Fruit fly (Drosophila melanogaster) whole organism, embryonic: ENCODE measurements around the gene TM9SF3.

ENCODE experiments used
- Asciz ChIP-seq: fragments of 200-800 bp; sonication (Bioruptor generic); optimal IDR thresholded peaks from 2 replicates; lab custom pipeline; 2017; ENCODE audit warnings: missing biosample characterization, mild to moderate bottlenecking, missing genetic modification characterization, missing genetic modification reagents
- Awh ChIP-seq: fragments of 200-800 bp; sonication (Bioruptor generic); IDR thresholded peaks from 2 replicates; pipeline ENCODE4, ENCODE4 v1.3.6; 2022; ENCODE audit warnings: missing biosample characterization, missing genetic modification characterization
- CG10267 ChIP-seq: fragments of 200-800 bp; sonication (Bioruptor generic); optimal IDR thresholded peaks from 2 replicates; lab custom pipeline; 2018; ENCODE audit warnings: missing biosample characterization, mild to moderate bottlenecking, missing genetic modification characterization, moderate library complexity
- CG11093 ChIP-seq: fragments of 200-800 bp; sonication (Bioruptor generic); IDR thresholded peaks from 3 replicates; pipeline ENCODE4 v1.3.6; 2022; ENCODE audit warnings: missing biosample characterization, missing genetic modification characterization
- CG1233 ChIP-seq: fragments of 200-800 bp; sonication (Bioruptor generic); optimal IDR thresholded peaks from 4 replicates; lab custom pipeline; 2018; ENCODE audit warnings: missing biosample characterization, mild to moderate bottlenecking, missing genetic modification characterization
- CG13287 ChIP-seq: fragments of 200-800 bp; sonication (Bioruptor generic); IDR thresholded peaks from 2 replicates; pipeline ENCODE4 v1.3.6; 2022; ENCODE audit warnings: missing biosample characterization, missing genetic modification characterization; ENCODE audit not compliant: partially characterized antibody
- CG15073 ChIP-seq: fragments of 200-800 bp; sonication (Bioruptor generic); optimal IDR thresholded peaks from 2 replicates; lab custom pipeline; 2016; ENCODE audit warnings: missing biosample characterization, missing genetic modification characterization
- CG15479 ChIP-seq: fragments of 200-800 bp; sonication (Bioruptor generic); optimal IDR thresholded peaks from 3 replicates; lab custom pipeline; 2019; ENCODE audit warnings: missing biosample characterization, mild to moderate bottlenecking, missing genetic modification characterization, moderate library complexity
- CG16779 ChIP-seq: fragments of 200-800 bp; sonication (Bioruptor generic); IDR thresholded peaks from 2 replicates; pipeline ENCODE4 v1.3.6; 2022; ENCODE audit warnings: missing biosample characterization, missing genetic modification characterization
- CG18476 ChIP-seq: fragments of 200-800 bp; sonication (Bioruptor generic); optimal IDR thresholded peaks from 2 replicates; lab custom pipeline; 2016; ENCODE audit warnings: missing biosample characterization, mild to moderate bottlenecking, missing genetic modification characterization
- CG3065 ChIP-seq: fragments of 200-800 bp; sonication (Bioruptor generic); optimal IDR thresholded peaks from 2 replicates; lab custom pipeline; 2016; ENCODE audit warnings: missing biosample characterization, missing genetic modification characterization
- CG31388 ChIP-seq: fragments of 200-800 bp; sonication (Bioruptor generic); optimal IDR thresholded peaks from 2 replicates; lab custom pipeline; 2016; ENCODE audit warnings: missing biosample characterization, missing genetic modification characterization
- CG3407 ChIP-seq: fragments of 200-800 bp; sonication (Bioruptor generic); optimal IDR thresholded peaks from 2 replicates; lab custom pipeline; 2018; ENCODE audit warnings: missing biosample characterization, mild to moderate bottlenecking, missing genetic modification characterization
- CG3995 ChIP-seq: fragments of 200-800 bp; sonication (Bioruptor generic); optimal IDR thresholded peaks from 3 replicates; lab custom pipeline; 2016; ENCODE audit warnings: missing biosample characterization, missing genetic modification characterization
- CG4707 ChIP-seq: fragments of 200-800 bp; sonication (Bioruptor generic); optimal IDR thresholded peaks from 2 replicates; lab custom pipeline; 2018; ENCODE audit warnings: missing biosample characterization, mild to moderate bottlenecking, missing genetic modification characterization, moderate library complexity
- CG6765 ChIP-seq: fragments of 200-800 bp; sonication (Bioruptor generic); optimal IDR thresholded peaks from 3 replicates; lab custom pipeline; 2017; ENCODE audit warnings: missing biosample characterization, mild to moderate bottlenecking, missing genetic modification characterization
- CG6813 ChIP-seq: fragments of 200-800 bp; sonication (Bioruptor generic); optimal IDR thresholded peaks from 2 replicates; lab custom pipeline; 2017; ENCODE audit warnings: missing biosample characterization, missing genetic modification characterization, mild to moderate bottlenecking, moderate library complexity, missing genetic modification reagents
- CG7963 ChIP-seq: fragments of 200-800 bp; sonication (Bioruptor generic); IDR thresholded peaks from 3 replicates; pipeline ENCODE4 v1.3.6; 2022; ENCODE audit warnings: missing biosample characterization, missing genetic modification characterization; ENCODE audit not compliant: partially characterized antibody
- CG9876 ChIP-seq: fragments of 200-800 bp; sonication (Bioruptor generic); optimal IDR thresholded peaks from 2 replicates; lab custom pipeline; 2016; ENCODE audit warnings: missing biosample characterization, missing genetic modification characterization
- Fer1 ChIP-seq: fragments of 200-800 bp; sonication (Bioruptor generic); optimal IDR thresholded peaks from 2 replicates; lab custom pipeline; 2017; ENCODE audit warnings: missing biosample characterization, mild to moderate bottlenecking, missing genetic modification characterization
- GATAe ChIP-seq: fragments of 200-800 bp; sonication (Bioruptor generic); conservative IDR thresholded peaks from 2 replicates; pipeline ENCODE4 v1.3.6; 2022; ENCODE audit warnings: missing biosample characterization, missing genetic modification characterization
- HLH54F ChIP-seq: fragments of 200-800 bp; sonication (Bioruptor generic); optimal IDR thresholded peaks from 3 replicates; lab custom pipeline; 2016; ENCODE audit warnings: missing biosample characterization, missing genetic modification characterization
- Lim3 ChIP-seq: fragments of 200-800 bp; sonication (Bioruptor generic); IDR thresholded peaks from 2 replicates; pipeline ENCODE4 v1.3.6; 2022; ENCODE audit warnings: missing biosample characterization, missing genetic modification characterization
- Meics ChIP-seq: fragments of 200-800 bp; sonication (Bioruptor generic); optimal IDR thresholded peaks from 2 replicates; lab custom pipeline; 2017; ENCODE audit warnings: missing biosample characterization, mild to moderate bottlenecking, missing genetic modification characterization
- Mrtf ChIP-seq: fragments of 200-800 bp; sonication (Bioruptor generic); IDR thresholded peaks from 3 replicates; pipeline ENCODE4 v1.3.6; 2022; ENCODE audit warnings: missing biosample characterization, missing genetic modification characterization
- Six4 ChIP-seq: fragments of 200-800 bp; sonication (Bioruptor generic); optimal IDR thresholded peaks from 2 replicates; lab custom pipeline; 2016; ENCODE audit warnings: missing biosample characterization, missing genetic modification characterization
- Sox100B ChIP-seq: fragments of 200-800 bp; sonication (Bioruptor generic); optimal IDR thresholded peaks from 3 replicates; lab custom pipeline; 2018; ENCODE audit warnings: missing biosample characterization, mild to moderate bottlenecking, missing genetic modification characterization
- amos ChIP-seq: fragments of 200-800 bp; sonication (Bioruptor generic); IDR thresholded peaks from 2 replicates; pipeline ENCODE4 v1.3.6; 2022; ENCODE audit warnings: missing biosample characterization, missing genetic modification characterization; ENCODE audit not compliant: partially characterized antibody
- bbx ChIP-seq: fragments of 200-800 bp; sonication (Bioruptor generic); IDR thresholded peaks from 2 replicates; pipeline ENCODE4 v1.3.6; 2022; ENCODE audit warnings: missing biosample characterization, missing genetic modification characterization; ENCODE audit not compliant: partially characterized antibody
- cad ChIP-seq: fragments of >200 bp; optimal IDR thresholded peaks from 2 replicates; lab custom pipeline; 2017; ENCODE audit warnings: missing biosample characterization, missing genetic modification characterization
- caup ChIP-seq: fragments of 200-800 bp; sonication (Bioruptor generic); optimal IDR thresholded peaks from 3 replicates; lab custom pipeline; 2017; ENCODE audit warnings: missing biosample characterization, mild to moderate bottlenecking, missing genetic modification characterization, moderate library complexity; ENCODE audit not compliant: severe bottlenecking
- chm ChIP-seq: fragments of 200-800 bp; sonication (Bioruptor generic); IDR thresholded peaks from 2 replicates; pipeline ENCODE4 v1.3.6; 2022; ENCODE audit warnings: missing biosample characterization, missing genetic modification characterization
- da ChIP-seq: fragments of 200-800 bp; sonication (Bioruptor generic); optimal IDR thresholded peaks from 2 replicates; lab custom pipeline; 2016; ENCODE audit warnings: missing biosample characterization, missing genetic modification characterization
- dysf ChIP-seq: fragments of 200-800 bp; sonication (Bioruptor generic); IDR thresholded peaks from 3 replicates; pipeline ENCODE4 v1.3.6; 2022; ENCODE audit warnings: missing biosample characterization, missing genetic modification characterization
- gce ChIP-seq: fragments of 200-800 bp; sonication (Bioruptor generic); IDR thresholded peaks from 3 replicates; pipeline ENCODE4 v1.3.6; 2022; ENCODE audit warnings: missing biosample characterization, missing genetic modification characterization
- gem ChIP-seq: fragments of 200-800 bp; sonication (Bioruptor generic); optimal IDR thresholded peaks from 2 replicates; lab custom pipeline; 2019; ENCODE audit warnings: missing biosample characterization, mild to moderate bottlenecking, missing genetic modification characterization, moderate library complexity
- gsb ChIP-seq: fragments of 200-800 bp; sonication (Bioruptor generic); IDR thresholded peaks from 2 replicates; pipeline ENCODE4 v1.3.6; 2022; ENCODE audit warnings: missing biosample characterization, missing genetic modification characterization
- hkb ChIP-seq, 2 experiments: fragments of 200-800 bp in 1 of 2; fragments of >200 bp in 1 of 2; sonication (Bioruptor generic) in 1 of 2; IDR thresholded peaks in 1 of 2; optimal IDR thresholded peaks in 1 of 2; 2 replicates each; pipeline versions ENCODE4 v1.3.6 to Lab custom; 2017 to 2022; ENCODE audit warnings: missing biosample characterization in 1 of 2, missing genetic modification characterization in 1 of 2
- kni ChIP-seq: fragments of 200-800 bp; sonication (Bioruptor generic); optimal IDR thresholded peaks from 3 replicates; lab custom pipeline; 2017; ENCODE audit warnings: mild to moderate bottlenecking, missing biosample characterization, missing genetic modification reagents, missing genetic modification characterization
- lilli ChIP-seq: fragments of 200-800 bp; sonication (Bioruptor generic); optimal IDR thresholded peaks from 3 replicates; lab custom pipeline; 2016; ENCODE audit warnings: missing biosample characterization, missing genetic modification characterization
- lmd ChIP-seq: fragments of 200-800 bp; sonication (Bioruptor generic); IDR thresholded peaks from 2 replicates; pipeline ENCODE4 v1.3.6; 2022; ENCODE audit warnings: missing biosample characterization, missing genetic modification characterization
- lola ChIP-seq, 3 experiments: fragments of >200 bp in 2 of 3; fragments of 200-800 bp in 1 of 3; sonication (Bioruptor generic) in 1 of 3; optimal IDR thresholded peaks; 2 replicates each; lab custom pipeline; 2017 to 2019; ENCODE audit warnings: missing biosample characterization in 3 of 3, missing genetic modification characterization in 3 of 3, mild to moderate bottlenecking in 1 of 3, moderate library complexity in 1 of 3
- nau ChIP-seq: fragments of 200-800 bp; sonication (Bioruptor generic); optimal IDR thresholded peaks from 3 replicates; lab custom pipeline; 2017; ENCODE audit warnings: missing biosample characterization, mild to moderate bottlenecking, missing genetic modification characterization, missing genetic modification reagents
- oc ChIP-seq: fragments of 200-800 bp; sonication (Bioruptor generic); optimal IDR thresholded peaks from 2 replicates; lab custom pipeline; 2018; ENCODE audit warnings: missing biosample characterization, mild to moderate bottlenecking, missing genetic modification characterization, moderate library complexity
- org-1 ChIP-seq: fragments of 200-800 bp; sonication (Bioruptor generic); optimal IDR thresholded peaks from 2 replicates; lab custom pipeline; 2017; ENCODE audit warnings: missing biosample characterization, missing genetic modification characterization
- pb ChIP-seq: fragments of 200-800 bp; sonication (Bioruptor generic); optimal IDR thresholded peaks from 3 replicates; lab custom pipeline; 2016; ENCODE audit warnings: missing biosample characterization, missing genetic modification characterization
- pfk ChIP-seq: fragments of 200-800 bp; sonication (Bioruptor generic); optimal IDR thresholded peaks from 2 replicates; lab custom pipeline; 2018; ENCODE audit warnings: missing biosample characterization, mild to moderate bottlenecking, missing genetic modification characterization, moderate library complexity
- stwl ChIP-seq: fragments of 200-800 bp; sonication (Bioruptor generic); optimal IDR thresholded peaks from 3 replicates; lab custom pipeline; 2018; ENCODE audit warnings: missing biosample characterization, mild to moderate bottlenecking, missing genetic modification characterization, moderate library complexity
- twi ChIP-seq: fragments of 200-800 bp; optimal IDR thresholded peaks from 2 replicates; lab custom pipeline; 2019; ENCODE audit warnings: missing biosample characterization, mild to moderate bottlenecking, missing genetic modification characterization, moderate library complexity

TM9SF3 gene

dm6 chr3L:5583295-5583707 is 20.5 kb downstream of the TM9SF3 start (continued):
- TF ChIP-seq CG6765 = no peak
- TF ChIP-seq CG6813 = no peak
- TF ChIP-seq oc (tag; lab: Kevin White, UChicago) = no peak
- peak; percentile 94 for TF ChIP-seq lmd
- TF ChIP-seq Meics (GFP tag; lab: Kevin White, UChicago) = peak; percentile 79
- TF ChIP-seq nau (GFP tag; lab: Kevin White, UChicago) = no peak
- TF ChIP-seq Asciz = no peak
- TF ChIP-seq CG7963 = peak; percentile 24; the same call in 1 of the 3 replicates
- no peak for TF ChIP-seq CG4707 (GFP tag; lab: Kevin White, UChicago)
- TF ChIP-seq bbx = peak; percentile 64
- peak; percentile 78 for TF ChIP-seq CG9876
- peak; percentile 87 for TF ChIP-seq Mrtf (GFP tag; lab: Robert Waterston, UW)
- no peak for TF ChIP-seq hkb (optimal IDR thresholded peaks at IDR 0.05; lab: Kevin White, UChicago)
- TF ChIP-seq hkb (GFP tag; IDR thresholded peaks at IDR 0.05; lab: Robert Waterston, UW) = peak; percentile 76
- TF ChIP-seq gce (GFP tag; lab: Robert Waterston, UW) = peak; percentile 78; the same call in 2 of the 3 replicates
- peak; percentile 72 for TF ChIP-seq Six4 (GFP tag; lab: Kevin White, UChicago)
- peak; percentile 91 for TF ChIP-seq gem (tag; lab: Kevin White, UChicago)
- no peak for TF ChIP-seq cad (GFP tag; lab: Kevin White, UChicago)
- peak; percentile 55; the same call in 1 of the 2 replicates for TF ChIP-seq GATAe (GFP tag; lab: Robert Waterston, UW)
- peak; percentile 83 for TF ChIP-seq Awh (GFP tag; lab: Robert Waterston, UW)
- peak; percentile 77 for TF ChIP-seq gsb (GFP tag; lab: Robert Waterston, UW)
- TF ChIP-seq CG13287 (GFP tag; lab: Robert Waterston, UW) = peak; percentile 91
- TF ChIP-seq lola (GFP tag; optimal IDR thresholded peaks at IDR 0.05; lab: Kevin White, UChicago) = peak in 1 of 3 experiments; percentile 74
- no peak for TF ChIP-seq CG15073
- TF ChIP-seq Lim3 (GFP tag; lab: Robert Waterston, UW) = peak; percentile 74
- TF ChIP-seq pb (GFP tag; lab: Kevin White, UChicago) = peak; percentile 52
- peak; percentile 80 for TF ChIP-seq CG31388 (GFP tag; lab: Kevin White, UChicago)
- peak; percentile 90 for TF ChIP-seq dysf (GFP tag; lab: Robert Waterston, UW)
- peak; percentile 38 for TF ChIP-seq org-1 (GFP tag; lab: Kevin White, UChicago)
- TF ChIP-seq CG18476 (GFP tag; lab: Kevin White, UChicago) = peak; percentile 79
- no peak for TF ChIP-seq CG15479 (GFP tag; lab: Kevin White, UChicago)
- peak; percentile 92 for TF ChIP-seq lilli (GFP tag; lab: Kevin White, UChicago)
- TF ChIP-seq amos = peak; percentile 86
- TF ChIP-seq pfk (GFP tag; lab: Kevin White, UChicago) = no peak
- peak; percentile 93 for TF ChIP-seq stwl (tag; lab: Kevin White, UChicago)
- no peak for TF ChIP-seq CG3407
- TF ChIP-seq da (GFP tag; lab: Kevin White, UChicago) = peak; percentile 71
- peak; percentile 78 for TF ChIP-seq caup
- TF ChIP-seq CG3995 (GFP tag; lab: Kevin White, UChicago) = peak; percentile 70
- no peak for TF ChIP-seq Sox100B (GFP tag; lab: Kevin White, UChicago)
- peak; percentile 87 for TF ChIP-seq chm
- peak; percentile 91 for TF ChIP-seq HLH54F (GFP tag; lab: Kevin White, UChicago)
- TF ChIP-seq CG16779 (GFP tag; lab: Robert Waterston, UW) = peak; percentile 59; the same call in 1 of the 2 replicates
- peak; percentile 90 for TF ChIP-seq CG11093
- peak; percentile 74 for TF ChIP-seq CG1233 (GFP tag; lab: Kevin White, UChicago)
- TF ChIP-seq CG10267 (tag; lab: Kevin White, UChicago) = peak; percentile 90
- TF ChIP-seq twi (tag; lab: Kevin White, UChicago) = no peak
- TF ChIP-seq CG3065 (GFP tag; lab: Kevin White, UChicago) = peak; percentile 77
- TF ChIP-seq kni (GFP tag; lab: Kevin White, UChicago) = peak; percentile 16
- TF ChIP-seq Fer1 (GFP tag; lab: Kevin White, UChicago) = no peak
